Fruit fly (Drosophila melanogaster) whole organism, embryonic: ENCODE data around the gene CG32639.

ENCODE experiments used
- Atf6 ChIP-seq: fragments of 200-800 bp; sonication (Bioruptor generic); IDR thresholded peaks from 2 replicates; pipeline ENCODE4 v1.3.6; 2022; ENCODE audit warnings: missing biosample characterization, missing genetic modification characterization
- Blimp-1 ChIP-seq: fragments of 200-800 bp; sonication (Bioruptor generic); optimal IDR thresholded peaks from 3 replicates; lab custom pipeline; 2018; ENCODE audit warnings: missing biosample characterization, missing genetic modification characterization, mild to moderate bottlenecking, moderate library complexity, missing genetic modification reagents
- CG10321 ChIP-seq: fragments of 200-800 bp; sonication (Bioruptor generic); IDR thresholded peaks from 2 replicates; pipeline ENCODE4 v1.3.6; 2022; ENCODE audit warnings: missing biosample characterization, missing genetic modification characterization
- CG10543 ChIP-seq: fragments of 200-800 bp; sonication (Bioruptor generic); optimal IDR thresholded peaks from 3 replicates; lab custom pipeline; 2017; ENCODE audit warnings: missing biosample characterization, mild to moderate bottlenecking, missing genetic modification characterization, moderate library complexity
- CG11504 ChIP-seq: fragments of 200-800 bp; sonication (Bioruptor generic); optimal IDR thresholded peaks from 3 replicates; lab custom pipeline; 2019; ENCODE audit warnings: missing biosample characterization, mild to moderate bottlenecking, missing genetic modification characterization, moderate library complexity
- CG12155 ChIP-seq: fragments of 200-800 bp; sonication (Bioruptor generic); optimal IDR thresholded peaks from 3 replicates; lab custom pipeline; 2016; ENCODE audit warnings: missing biosample characterization, missing genetic modification characterization
- CG12391 ChIP-seq: fragments of 200-800 bp; sonication (Bioruptor generic); optimal IDR thresholded peaks from 3 replicates; lab custom pipeline; 2018; ENCODE audit warnings: missing biosample characterization, mild to moderate bottlenecking, missing genetic modification characterization, moderate library complexity
- CG16863 ChIP-seq: fragments of 200-800 bp; sonication (Bioruptor generic); optimal IDR thresholded peaks from 3 replicates; lab custom pipeline; 2016; ENCODE audit warnings: missing biosample characterization, missing genetic modification characterization
- CG17359 ChIP-seq: fragments of 200-800 bp; sonication (Bioruptor generic); optimal IDR thresholded peaks from 3 replicates; lab custom pipeline; 2018; ENCODE audit warnings: missing biosample characterization, mild to moderate bottlenecking, missing genetic modification characterization, moderate library complexity
- CG17612 ChIP-seq: fragments of 200-800 bp; sonication (Bioruptor generic); IDR thresholded peaks from 2 replicates; pipeline ENCODE4 v1.3.6; 2022; ENCODE audit warnings: missing biosample characterization, missing genetic modification characterization
- CG17802 ChIP-seq: fragments of 200-800 bp; sonication (Bioruptor generic); optimal IDR thresholded peaks from 2 replicates; lab custom pipeline; 2018; ENCODE audit warnings: missing biosample characterization, mild to moderate bottlenecking, missing genetic modification characterization, moderate library complexity
- CG17912 ChIP-seq: fragments of 200-800 bp; sonication (Bioruptor generic); optimal IDR thresholded peaks from 2 replicates; lab custom pipeline; 2018; ENCODE audit warnings: missing biosample characterization, mild to moderate bottlenecking, missing genetic modification characterization
- CG2889 ChIP-seq: fragments of 200-800 bp; sonication (Bioruptor generic); IDR thresholded peaks from 3 replicates; pipeline ENCODE4 v1.3.6; 2022; ENCODE audit warnings: missing biosample characterization, missing genetic modification characterization
- CG31441 ChIP-seq: fragments of 200-800 bp; sonication (Bioruptor generic); IDR thresholded peaks from 2 replicates; pipeline ENCODE4 v1.3.6; 2022; ENCODE audit warnings: missing biosample characterization, missing genetic modification characterization
- CG32767 ChIP-seq: fragments of 200-800 bp; sonication (Bioruptor generic); IDR thresholded peaks from 2 replicates; pipeline ENCODE4 v1.3.6; 2022; ENCODE audit warnings: missing biosample characterization, missing genetic modification characterization
- CG32772 ChIP-seq: fragments of 200-800 bp; sonication (Bioruptor generic); IDR thresholded peaks from 2 replicates; pipeline ENCODE4 v1.3.6; 2022; ENCODE audit warnings: missing biosample characterization, missing genetic modification characterization
- CG6791 ChIP-seq: fragments of 200-800 bp; sonication (Bioruptor generic); IDR thresholded peaks from 3 replicates; pipeline ENCODE4 v1.3.6; 2022; ENCODE audit warnings: missing biosample characterization, missing genetic modification characterization; ENCODE audit not compliant: partially characterized antibody
- CG7786 ChIP-seq: fragments of 200-800 bp; sonication (Bioruptor generic); optimal IDR thresholded peaks from 2 replicates; lab custom pipeline; 2016; ENCODE audit warnings: missing biosample characterization, missing genetic modification characterization
- CG8388 ChIP-seq: fragments of 200-800 bp; sonication (Bioruptor generic); optimal IDR thresholded peaks from 2 replicates; lab custom pipeline; 2019; ENCODE audit warnings: missing biosample characterization, mild to moderate bottlenecking, missing genetic modification characterization, moderate library complexity
- CG8478 ChIP-seq: fragments of >200 bp; optimal IDR thresholded peaks from 2 replicates; lab custom pipeline; 2018
- CG9609 ChIP-seq: fragments of 200-800 bp; sonication (Bioruptor generic); optimal IDR thresholded peaks from 3 replicates; lab custom pipeline; 2016; ENCODE audit warnings: missing biosample characterization, missing genetic modification characterization
- CG9817 ChIP-seq: fragments of 200-800 bp; sonication (Bioruptor generic); optimal IDR thresholded peaks from 2 replicates; lab custom pipeline; 2018; ENCODE audit warnings: missing biosample characterization, mild to moderate bottlenecking, missing genetic modification characterization, moderate library complexity
- CrebB ChIP-seq: fragments of 200-800 bp; sonication (Bioruptor generic); optimal IDR thresholded peaks from 3 replicates; lab custom pipeline; 2018; ENCODE audit warnings: missing biosample characterization, mild to moderate bottlenecking, missing genetic modification characterization
- D ChIP-seq, 2 experiments: fragments of 200-800 bp in 1 of 2; fragments of >200 bp in 1 of 2; sonication (Bioruptor generic) in 1 of 2; optimal IDR thresholded peaks; 2 replicates in 1 of 2; 3 replicates in 1 of 2; lab custom pipeline; 2017; ENCODE audit warnings: mild to moderate bottlenecking in 1 of 2, missing biosample characterization in 1 of 2, missing genetic modification characterization in 1 of 2, missing genetic modification reagents in 1 of 2
- Drgx ChIP-seq: fragments of 200-800 bp; sonication (Bioruptor generic); IDR thresholded peaks from 2 replicates; pipeline ENCODE4 v1.3.6; 2022; ENCODE audit warnings: missing biosample characterization, missing genetic modification characterization
- HHEX ChIP-seq: fragments of 200-800 bp; sonication (Bioruptor generic); optimal IDR thresholded peaks from 3 replicates; lab custom pipeline; 2017; ENCODE audit warnings: missing biosample characterization, mild to moderate bottlenecking, missing genetic modification characterization, missing genetic modification reagents
- HLH3B ChIP-seq: fragments of 200-800 bp; sonication (Bioruptor generic); IDR thresholded peaks from 2 replicates; pipeline ENCODE4 v1.3.6; 2022; ENCODE audit warnings: missing biosample characterization, missing genetic modification characterization
- Hmr ChIP-seq: fragments of 200-800 bp; sonication (Bioruptor generic); optimal IDR thresholded peaks from 3 replicates; lab custom pipeline; 2017; ENCODE audit warnings: mild to moderate bottlenecking, missing biosample characterization, missing genetic modification reagents, missing genetic modification characterization
- Sry-β ChIP-seq: fragments of 200-800 bp; sonication (Bioruptor generic); optimal IDR thresholded peaks from 2 replicates; lab custom pipeline; 2018; ENCODE audit warnings: missing biosample characterization, mild to moderate bottlenecking, missing genetic modification characterization, moderate library complexity
- Vsx1 ChIP-seq: fragments of 200-800 bp; sonication (Bioruptor generic); optimal IDR thresholded peaks from 2 replicates; lab custom pipeline; 2017; ENCODE audit warnings: missing biosample characterization, mild to moderate bottlenecking, missing genetic modification characterization, missing genetic modification reagents
- ara ChIP-seq: fragments of 200-800 bp; sonication (Bioruptor generic); IDR thresholded peaks from 2 replicates; pipeline ENCODE4 v1.3.6; 2022; ENCODE audit warnings: missing biosample characterization, missing genetic modification characterization
- bcd ChIP-seq: fragments of 200-800 bp; sonication (Bioruptor generic); optimal IDR thresholded peaks from 2 replicates; lab custom pipeline; 2017; ENCODE audit warnings: missing biosample characterization, mild to moderate bottlenecking, missing genetic modification characterization
- bsh ChIP-seq, 2 experiments: fragments of 200-800 bp; sonication (Bioruptor generic); optimal IDR thresholded peaks; 2 replicates each; lab custom pipeline; 2017 to 2018; ENCODE audit warnings: mild to moderate bottlenecking in 2 of 2, missing biosample characterization in 2 of 2, missing genetic modification characterization in 2 of 2, moderate library complexity in 1 of 2
- dmrt99B ChIP-seq: fragments of 200-800 bp; sonication (Bioruptor generic); optimal IDR thresholded peaks from 2 replicates; lab custom pipeline; 2018; ENCODE audit warnings: missing biosample characterization, mild to moderate bottlenecking, missing genetic modification characterization, moderate library complexity
- dpn ChIP-seq, 2 experiments: fragments of 200-800 bp; sonication (Bioruptor generic); optimal IDR thresholded peaks; 3 replicates each; lab custom pipeline; 2016; ENCODE audit warnings: missing biosample characterization in 2 of 2, missing genetic modification characterization in 2 of 2
- eve ChIP-seq, 2 experiments: fragments of >200 bp; optimal IDR thresholded peaks; 2 replicates each; lab custom pipeline; 2017; ENCODE audit warnings: missing biosample characterization in 2 of 2, missing genetic modification characterization in 2 of 2
- gro ChIP-seq: fragments of 200-800 bp; sonication (Bioruptor generic); optimal IDR thresholded peaks from 2 replicates; lab custom pipeline; 2016; ENCODE audit warnings: missing biosample characterization, missing genetic modification characterization
- ham ChIP-seq: fragments of 200-800 bp; sonication (Bioruptor generic); IDR thresholded peaks from 2 replicates; pipeline ENCODE4 v1.3.6; 2022; ENCODE audit warnings: missing biosample characterization, missing genetic modification characterization
- hbn ChIP-seq: fragments of 200-800 bp; sonication (Bioruptor generic); IDR thresholded peaks from 2 replicates; pipeline ENCODE4 v1.3.6; 2022; ENCODE audit warnings: missing biosample characterization, missing genetic modification characterization; ENCODE audit not compliant: partially characterized antibody
- hkb ChIP-seq, 2 experiments: fragments of 200-800 bp in 1 of 2; fragments of >200 bp in 1 of 2; sonication (Bioruptor generic) in 1 of 2; IDR thresholded peaks in 1 of 2; optimal IDR thresholded peaks in 1 of 2; 2 replicates each; pipeline versions ENCODE4 v1.3.6 to Lab custom; 2017 to 2022; ENCODE audit warnings: missing biosample characterization in 1 of 2, missing genetic modification characterization in 1 of 2
- lilli ChIP-seq: fragments of 200-800 bp; sonication (Bioruptor generic); optimal IDR thresholded peaks from 3 replicates; lab custom pipeline; 2016; ENCODE audit warnings: missing biosample characterization, missing genetic modification characterization
- luna ChIP-seq: fragments of 200-800 bp; sonication (Bioruptor generic); optimal IDR thresholded peaks from 2 replicates; lab custom pipeline; 2016; ENCODE audit warnings: missing biosample characterization, missing genetic modification characterization
- ranshi ChIP-seq: fragments of 200-800 bp; sonication (Bioruptor generic); IDR thresholded peaks from 2 replicates; pipeline ENCODE4 v1.3.6; 2022; ENCODE audit warnings: missing biosample characterization, missing genetic modification characterization
- row ChIP-seq: fragments of 200-800 bp; sonication (Bioruptor generic); IDR thresholded peaks from 3 replicates; pipeline ENCODE4 v1.3.6; 2022; ENCODE audit warnings: missing biosample characterization, missing genetic modification characterization
- run ChIP-seq: fragments of 200-800 bp; sonication (Bioruptor generic); optimal IDR thresholded peaks from 3 replicates; lab custom pipeline; 2018; ENCODE audit warnings: missing biosample characterization, mild to moderate bottlenecking, missing genetic modification characterization
- stc ChIP-seq: fragments of 200-800 bp; sonication (Bioruptor generic); IDR thresholded peaks from 2 replicates; pipeline ENCODE4 v1.3.6; 2022; ENCODE audit warnings: missing biosample characterization, missing genetic modification characterization
- stwl ChIP-seq: fragments of 200-800 bp; sonication (Bioruptor generic); optimal IDR thresholded peaks from 3 replicates; lab custom pipeline; 2018; ENCODE audit warnings: missing biosample characterization, mild to moderate bottlenecking, missing genetic modification characterization, moderate library complexity
- tna ChIP-seq: fragments of 200-800 bp; sonication (Bioruptor generic); IDR thresholded peaks from 2 replicates; pipeline ENCODE4 v1.3.6; 2022; ENCODE audit warnings: missing biosample characterization, missing genetic modification characterization; ENCODE audit not compliant: partially characterized antibody

Gene CG32639

DNA sequence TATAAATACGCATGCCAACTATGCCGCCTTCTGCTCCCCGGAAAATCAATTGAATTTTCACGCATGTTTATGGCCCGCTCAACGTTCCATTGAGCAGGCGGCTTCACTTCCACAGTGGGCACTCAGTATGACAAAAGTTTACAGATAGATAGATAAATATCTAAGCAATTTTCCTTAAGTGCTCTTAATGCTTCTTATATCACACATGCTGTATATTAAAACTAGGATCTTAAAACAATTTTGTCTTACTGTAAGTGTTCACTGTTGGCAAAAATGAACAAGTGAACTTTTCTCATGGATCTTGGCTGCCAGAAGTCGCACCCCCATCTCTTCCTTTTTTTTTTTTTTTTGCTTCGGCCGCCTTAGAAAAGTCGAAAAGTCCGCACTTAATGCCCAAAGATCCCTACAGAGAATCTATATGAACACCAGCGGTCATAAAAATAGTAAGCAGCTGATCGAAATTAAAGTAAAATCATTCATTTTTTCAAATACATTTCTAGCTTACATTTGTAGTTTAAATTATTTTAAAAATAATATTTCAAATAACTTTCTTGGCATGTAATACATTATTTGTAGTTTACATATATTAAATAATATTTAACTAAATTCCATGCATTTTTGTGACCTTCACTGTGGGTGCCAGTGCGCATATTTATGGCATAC is 16.8 kb upstream of the CG32639 start (continued):
- TF ChIP-seq Sry-β (GFP tag; lab: Kevin White, UChicago) (no peak), eve (GFP tag; optimal IDR thresholded peaks at IDR 0.05; lab: Kevin White, UChicago) (peak in 1 of 2 experiments; percentile 21), CG31441 (GFP tag; lab: Robert Waterston, UW) (peak; percentile 69; the same call in 1 of the 2 replicates), run (tag; lab: Kevin White, UChicago) (no peak), CG17912 (GFP tag; lab: Kevin White, UChicago) (no peak), CG12391 (tag; lab: Kevin White, UChicago) (peak; percentile 40), CG17612 (GFP tag; lab: Robert Waterston, UW) (no peak), bcd (GFP tag; lab: Kevin White, UChicago) (peak; percentile 2), CG17359 (tag; lab: Kevin White, UChicago) (peak; percentile 33), gro (GFP tag; lab: Kevin White, UChicago) (peak; percentile 23), CG32772 (GFP tag; lab: Robert Waterston, UW) (0 out of 2 replicates have a peak, but pooled peaks have one; percentile 22), CG9609 (GFP tag; lab: Kevin White, UChicago) (peak; percentile 35), CG16863 (GFP tag; lab: Kevin White, UChicago) (peak; percentile 37), ham (no peak), dpn (GFP tag; optimal IDR thresholded peaks at IDR 0.05; lab: Kevin White, UChicago) (peak; percentile 23 to 43), Hmr (GFP tag; lab: Kevin White, UChicago) (peak; percentile 27), D (optimal IDR thresholded peaks at IDR 0.05; lab: Kevin White, UChicago) (no peak), D (GFP tag; optimal IDR thresholded peaks at IDR 0.05; lab: Kevin White, UChicago) (no peak), ara (GFP tag; lab: Robert Waterston, UW) (no peak), tna (GFP tag; lab: Robert Waterston, UW) (no peak), stwl (tag; lab: Kevin White, UChicago) (no peak), CG10543 (GFP tag; lab: Kevin White, UChicago) (no peak), CG12155 (GFP tag; lab: Kevin White, UChicago) (peak; percentile 27), CG7786 (GFP tag; lab: Kevin White, UChicago) (peak; percentile 51), row (GFP tag; lab: Robert Waterston, UW) (peak; percentile 71), hkb (optimal IDR thresholded peaks at IDR 0.05; lab: Kevin White, UChicago) (no peak), hkb (GFP tag; IDR thresholded peaks at IDR 0.05; lab: Robert Waterston, UW) (peak; percentile 64), hbn (GFP tag; lab: Robert Waterston, UW) (no peak), stc (GFP tag; lab: Robert Waterston, UW) (peak; percentile 52), CG8478 (lab: Kevin White, UChicago) (no peak), CG32767 (GFP tag; lab: Robert Waterston, UW) (no peak), dmrt99B (tag; lab: Kevin White, UChicago) (peak; percentile 50), CG17802 (no peak), Drgx (GFP tag; lab: Robert Waterston, UW) (peak; percentile 7), HHEX (peak; percentile 20), CrebB (tag; lab: Kevin White, UChicago) (no peak), lilli (peak; percentile 50), HLH3B (GFP tag; lab: Robert Waterston, UW) (peak; percentile 44), bsh (GFP tag; optimal IDR thresholded peaks at IDR 0.05; lab: Kevin White, UChicago) (peak in 1 of 2 experiments; percentile 31), CG8388 (GFP tag; lab: Kevin White, UChicago) (peak; percentile 36), ranshi (GFP tag; lab: Robert Waterston, UW) (peak; percentile 52; the same call in 1 of the 2 replicates), Blimp-1 (peak; percentile 34), CG2889 (GFP tag; lab: Robert Waterston, UW) (peak; percentile 46; the same call in 1 of the 3 replicates), luna (GFP tag; lab: Kevin White, UChicago) (no peak), CG11504 (tag; lab: Kevin White, UChicago) (peak; percentile 63), CG6791 (no peak), CG10321 (GFP tag; lab: Robert Waterston, UW) (no peak), CG9817 (tag; lab: Kevin White, UChicago) (peak; percentile 42), Vsx1 (GFP tag; lab: Kevin White, UChicago) (no peak), Atf6 (0 out of 2 replicates have a peak, but pooled peaks have one; percentile 12)
